Worm (Caenorhabditis elegans): ENCODE data around the gene C01G5.9.
A peak's percentile ranks its signal among the peaks of the same experiment; 100 is the strongest.

DNA sequence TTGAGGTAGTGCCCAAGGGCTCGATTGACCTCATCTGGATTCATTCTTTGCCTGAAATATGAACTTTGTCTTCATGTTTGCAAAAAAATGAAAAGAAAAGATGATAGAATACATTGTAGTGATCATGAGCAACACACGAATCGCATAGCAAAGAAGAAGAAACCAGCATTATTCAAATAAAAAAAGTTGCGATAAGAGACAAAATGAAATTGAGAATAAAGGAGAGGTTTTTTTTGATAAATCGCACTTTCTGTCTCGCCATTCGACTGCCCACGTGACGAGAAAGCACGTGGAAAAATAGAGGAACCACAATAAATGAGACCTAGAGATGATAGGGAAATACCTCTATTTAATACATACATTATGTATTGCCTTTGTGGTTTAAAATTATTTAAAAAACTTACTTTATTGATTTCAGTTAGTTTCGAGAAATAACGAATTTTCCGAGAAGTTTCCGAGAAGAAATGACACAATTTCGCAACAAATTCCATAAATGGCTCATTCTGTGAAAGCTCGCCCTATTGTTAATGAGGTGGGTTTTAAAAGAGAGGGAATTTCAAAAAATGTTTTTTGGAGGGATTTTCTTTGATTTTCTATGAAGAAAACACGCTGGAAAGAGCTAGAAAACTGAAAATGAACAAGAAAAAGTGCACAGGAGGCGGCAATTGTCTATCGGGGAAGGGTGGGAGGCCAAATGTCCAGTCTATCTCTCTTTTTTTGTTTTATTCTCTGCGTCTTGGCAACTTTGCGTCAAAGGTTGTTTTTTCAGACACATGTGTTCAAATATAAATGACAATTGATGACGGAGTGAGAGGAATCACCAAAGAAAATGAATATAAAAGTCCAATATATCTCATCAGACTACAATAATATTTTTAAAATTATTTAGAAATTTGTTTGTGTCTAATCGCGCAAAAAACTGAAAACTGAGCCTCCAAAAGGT is 36.0 kb downstream of the C01G5.9 start, which contains the start of gene paqr-1:
- TF ChIP-seq peb-1 (tag; optimal IDR thresholded peaks at IDR 0.05) = no peak
- peak; percentile 84 for TF ChIP-seq unc-55 (GFP tag; optimal IDR thresholded peaks at IDR 0.05)
- TF ChIP-seq egl-27 (tag; optimal IDR thresholded peaks at IDR 0.05) = no peak
- no peak for TF ChIP-seq ceh-82 (tag; optimal IDR thresholded peaks at IDR 0.05)
- peak; percentile 14 for TF ChIP-seq fos-1 (tag; optimal IDR thresholded peaks at IDR 0.05)
- TF ChIP-seq mab-5 (tag; optimal IDR thresholded peaks at IDR 0.05) = no peak
- TF ChIP-seq aly-2 (tag; optimal IDR thresholded peaks at IDR 0.05) = no peak
- no peak for TF ChIP-seq F13H6.1 (tag; optimal IDR thresholded peaks at IDR 0.05)
- no peak for TF ChIP-seq skn-1 (tag; optimal IDR thresholded peaks at IDR 0.05)
